Worm (Caenorhabditis elegans): Measurements from ENCODE around the gene swt-5.

Gene swt-5

ce11 chrV:9480566-9480965 lies 20.6 kb upstream of the swt-5 start, which contains the start of gene K06A4.6:
Gene K06A4.6 (minus strand): TSS chrV:9480666.
- TF ChIP-seq ztf-11 (tag; optimal IDR thresholded peaks at IDR 0.05) = no peak
- no peak for TF ChIP-seq nhr-10 (tag; optimal IDR thresholded peaks at IDR 0.05)
- no peak for TF ChIP-seq nhr-25 (tag; optimal IDR thresholded peaks at IDR 0.05)
- no peak for TF ChIP-seq skn-1 (tag; optimal IDR thresholded peaks at IDR 0.05)
- no peak for TF ChIP-seq unc-39 (tag; optimal IDR thresholded peaks at IDR 0.05)

- no peak for TF ChIP-seq unc-39 (tag; optimal IDR thresholded peaks at IDR 0.05)
- no peak for TF ChIP-seq nhr-12 (tag; optimal IDR thresholded peaks at IDR 0.05)
- TF ChIP-seq zag-1 (tag; optimal IDR thresholded peaks at IDR 0.05) = no peak
- TF ChIP-seq unc-62 (GFP tag; optimal IDR thresholded peaks at IDR 0.05) = no peak
- no peak for TF ChIP-seq lin-39 (tag; optimal IDR thresholded peaks at IDR 0.05)
- TF ChIP-seq mab-5 (tag; optimal IDR thresholded peaks at IDR 0.05) = no peak
- TF ChIP-seq nhr-129 (tag; optimal IDR thresholded peaks at IDR 0.05) = no peak
- no peak for TF ChIP-seq ztf-11 (tag; optimal IDR thresholded peaks at IDR 0.05)
Observed at ce11 chrV:9483738-9484256, 17.4 kb upstream of the swt-5 start, which contains the start of gene K06A4.2. Gene K06A4.2 (plus strand): TSS chrV:9484206.

- TF ChIP-seq egl-27 (tag; optimal IDR thresholded peaks at IDR 0.05) = no peak
- no peak for TF ChIP-seq lin-13 (GFP tag; optimal IDR thresholded peaks at IDR 0.05)
- TF ChIP-seq sma-9 (GFP tag; optimal IDR thresholded peaks at IDR 0.05) = no peak
- no peak for TF ChIP-seq sma-9 (tag; optimal IDR thresholded peaks at IDR 0.05)
- TF ChIP-seq R02D3.7 (tag; optimal IDR thresholded peaks at IDR 0.05) = no peak
- no peak for TF ChIP-seq nhr-11 (tag; optimal IDR thresholded peaks at IDR 0.05)
- TF ChIP-seq ama-1 (optimal IDR thresholded peaks at IDR 0.05) = no peak
Observed at ce11 chrV:9485508-9485907, 15.7 kb upstream of the swt-5 start.

ce11 chrV:9489411-9489810 lies 11.8 kb upstream of the swt-5 start, which contains the start of gene K06A4.10:
Gene K06A4.10 (minus strand): TSS chrV:9489800.
- TF ChIP-seq fos-1 (tag; optimal IDR thresholded peaks at IDR 0.05) = peak; percentile 28
- TF ChIP-seq sma-3 (GFP tag; optimal IDR thresholded peaks at IDR 0.05) = no peak

ce11 chrV:9491440-9492160 lies 9.6 kb upstream of the swt-5 start, which contains the start of gene K06A4.7:
Gene K06A4.7 (minus strand): TSS chrV:9491490.
- TF ChIP-seq nhr-6 (tag; optimal IDR thresholded peaks at IDR 0.05) (no peak), C34F6.9 (tag; optimal IDR thresholded peaks at IDR 0.05) (no peak), crh-2 (tag; optimal IDR thresholded peaks at IDR 0.05) (peak; percentile 45), fos-1 (tag; optimal IDR thresholded peaks at IDR 0.05) (peak; percentile 35), sma-9 (GFP tag; optimal IDR thresholded peaks at IDR 0.05) (peak; percentile 46), sma-9 (tag; optimal IDR thresholded peaks at IDR 0.05) (no peak)

- peak; percentile 44 for TF ChIP-seq sma-9 (GFP tag; optimal IDR thresholded peaks at IDR 0.05)
- no peak for TF ChIP-seq sma-9 (tag; optimal IDR thresholded peaks at IDR 0.05)
- TF ChIP-seq fos-1 (tag; optimal IDR thresholded peaks at IDR 0.05) = peak; percentile 27
- TF ChIP-seq nhr-129 (tag; optimal IDR thresholded peaks at IDR 0.05) = no peak
Observed at ce11 chrV:9492460-9492859, 8.7 kb upstream of the swt-5 start.

- TF ChIP-seq peb-1 (tag; optimal IDR thresholded peaks at IDR 0.05) = no peak
- no peak for TF ChIP-seq nhr-21 (tag; optimal IDR thresholded peaks at IDR 0.05)
- TF ChIP-seq alr-1 (tag; optimal IDR thresholded peaks at IDR 0.05) = no peak
- no peak for TF ChIP-seq ztf-4 (tag; optimal IDR thresholded peaks at IDR 0.05)
- TF ChIP-seq lin-13 (GFP tag; optimal IDR thresholded peaks at IDR 0.05) = no peak
- TF ChIP-seq C34F6.9 (tag; optimal IDR thresholded peaks at IDR 0.05) = no peak
- no peak for TF ChIP-seq nhr-10 (tag; optimal IDR thresholded peaks at IDR 0.05)
- no peak for TF ChIP-seq nhr-12 (tag; optimal IDR thresholded peaks at IDR 0.05)
- TF ChIP-seq fos-1 (tag; optimal IDR thresholded peaks at IDR 0.05) = no peak
- no peak for TF ChIP-seq mdl-1 (tag; optimal IDR thresholded peaks at IDR 0.05)
- no peak for TF ChIP-seq unc-62 (GFP tag; optimal IDR thresholded peaks at IDR 0.05)
- TF ChIP-seq zag-1 (tag; optimal IDR thresholded peaks at IDR 0.05) = no peak
- no peak for TF ChIP-seq unc-39 (tag; optimal IDR thresholded peaks at IDR 0.05)
- TF ChIP-seq sem-4 (tag; optimal IDR thresholded peaks at IDR 0.05) = no peak
- no peak for TF ChIP-seq lin-11 (tag; optimal IDR thresholded peaks at IDR 0.05)
- no peak for TF ChIP-seq ztf-1 (GFP tag; conservative IDR thresholded peaks at IDR 0.05)
- no peak for TF ChIP-seq nhr-11 (tag; optimal IDR thresholded peaks at IDR 0.05)
- no peak for TF ChIP-seq ZK546.5 (tag; optimal IDR thresholded peaks at IDR 0.05)
- TF ChIP-seq snpc-4 (tag; optimal IDR thresholded peaks at IDR 0.05) = no peak
Observed at ce11 chrV:9496742-9497141, 4.5 kb upstream of the swt-5 start, which contains the start of gene gsnl-1. Gene gsnl-1 (plus strand): TSS chrV:9497042.

Data from whole organism, L2 larva.